Worm (Caenorhabditis elegans) whole organism, L3 larva: ENCODE results near the gene lpr-3.

ENCODE experiments used
- aly-2 ChIP-seq: fragments of 150-350 bp; optimal IDR thresholded peaks from 2 replicates; lab custom pipeline; 2014; ENCODE audit warnings: missing biosample characterization, missing genetic modification characterization
- ama-1 ChIP-seq: fragments of 150-350 bp; optimal IDR thresholded peaks from 2 replicates; lab custom pipeline; 2018
- ceh-28 ChIP-seq: fragments of 150-350 bp; optimal IDR thresholded peaks from 2 replicates; lab custom pipeline; 2014; ENCODE audit warnings: missing biosample characterization, missing genetic modification reagents, missing genetic modification characterization
- ceh-82 ChIP-seq: fragments of 150-350 bp; optimal IDR thresholded peaks from 2 replicates; lab custom pipeline; 2014; ENCODE audit warnings: missing biosample characterization, missing genetic modification characterization
- daf-12 ChIP-seq: fragments of 150-350 bp; optimal IDR thresholded peaks from 2 replicates; lab custom pipeline; 2014; ENCODE audit warnings: missing biosample characterization, missing genetic modification reagents, missing genetic modification characterization
- egl-5 ChIP-seq: fragments of 150-350 bp; optimal IDR thresholded peaks from 2 replicates; lab custom pipeline; 2017; ENCODE audit warnings: missing biosample characterization, missing genetic modification reagents, missing genetic modification characterization, inconsistent platforms
- elt-1 ChIP-seq: fragments of 150-350 bp; optimal IDR thresholded peaks from 2 replicates; lab custom pipeline; 2014; ENCODE audit warnings: missing biosample characterization, missing genetic modification characterization
- elt-2 ChIP-seq: sonication (generic microtip); optimal IDR thresholded peaks from 2 replicates; lab custom pipeline; 2016; ENCODE audit warnings: missing genetic modification reagents, mild to moderate bottlenecking, missing genetic modification characterization, missing compliant biosample characterization
- elt-3 ChIP-seq, 3 experiments: fragments of 150-350 bp in 1 of 3; sonication (generic microtip) in 2 of 3; optimal IDR thresholded peaks; 2 replicates in 2 of 3; 4 replicates in 1 of 3; lab custom pipeline; 2014 to 2017; ENCODE audit warnings: missing biosample characterization in 3 of 3, missing genetic modification characterization in 3 of 3
- eor-1 ChIP-seq, 2 experiments: fragments of 150-350 bp; optimal IDR thresholded peaks; 2 replicates each; lab custom pipeline; 2014 to 2018; ENCODE audit warnings: missing biosample characterization in 2 of 2, missing genetic modification characterization in 2 of 2
- fkh-10 ChIP-seq: sonication (generic microtip); optimal IDR thresholded peaks from 2 replicates; lab custom pipeline; 2017; ENCODE audit warnings: missing biosample characterization, missing genetic modification reagents, missing genetic modification characterization
- fkh-2 ChIP-seq: fragments of 150-350 bp; optimal IDR thresholded peaks from 2 replicates; lab custom pipeline; 2014; ENCODE audit warnings: missing biosample characterization, missing genetic modification reagents, missing genetic modification characterization
- jun-1 ChIP-seq: fragments of 150-350 bp; optimal IDR thresholded peaks from 2 replicates; lab custom pipeline; 2014; ENCODE audit warnings: missing biosample characterization, missing genetic modification reagents, missing genetic modification characterization
- lin-39 ChIP-seq: fragments of 150-350 bp; optimal IDR thresholded peaks from 2 replicates; lab custom pipeline; 2018; ENCODE audit warnings: missing biosample characterization, missing genetic modification reagents, missing genetic modification characterization
- nhr-11 ChIP-seq: fragments of 150-350 bp; optimal IDR thresholded peaks from 2 replicates; lab custom pipeline; 2014; ENCODE audit warnings: missing biosample characterization, missing genetic modification characterization
- nhr-23 ChIP-seq: fragments of 150-350 bp; optimal IDR thresholded peaks from 2 replicates; lab custom pipeline; 2014; ENCODE audit warnings: missing biosample characterization, missing genetic modification reagents, missing genetic modification characterization
- nhr-237 ChIP-seq: fragments of 150-350 bp; optimal IDR thresholded peaks from 2 replicates; lab custom pipeline; 2014; ENCODE audit warnings: missing biosample characterization, missing genetic modification characterization
- nhr-25 ChIP-seq: sonication (generic microtip); optimal IDR thresholded peaks from 2 replicates; lab custom pipeline; 2017; ENCODE audit warnings: missing biosample characterization, missing genetic modification characterization
- nhr-28 ChIP-seq: fragments of 150-350 bp; optimal IDR thresholded peaks from 2 replicates; lab custom pipeline; 2014; ENCODE audit warnings: missing biosample characterization, missing genetic modification characterization
- nhr-43 ChIP-seq: sonication (generic microtip); optimal IDR thresholded peaks from 2 replicates; lab custom pipeline; 2016; ENCODE audit warnings: mild to moderate bottlenecking, missing genetic modification characterization, missing compliant biosample characterization; ENCODE audit not compliant: poor library complexity, severe bottlenecking
- nhr-67 ChIP-seq: fragments of 150-350 bp; optimal IDR thresholded peaks from 2 replicates; lab custom pipeline; 2014; ENCODE audit warnings: missing biosample characterization, missing genetic modification characterization
- nhr-77 ChIP-seq: fragments of 150-350 bp; optimal IDR thresholded peaks from 2 replicates; lab custom pipeline; 2014; ENCODE audit warnings: missing biosample characterization, missing genetic modification characterization
- pha-4 ChIP-seq: fragments of 150-350 bp; optimal IDR thresholded peaks from 2 replicates; lab custom pipeline; 2014; ENCODE audit warnings: missing biosample characterization, missing genetic modification reagents, missing genetic modification characterization
- pqm-1 ChIP-seq: fragments of 150-350 bp; optimal IDR thresholded peaks from 2 replicates; lab custom pipeline; 2017; ENCODE audit warnings: missing biosample characterization, missing genetic modification characterization, inconsistent platforms
- sea-2 ChIP-seq: fragments of 150-350 bp; sonication (generic microtip); optimal IDR thresholded peaks from 4 replicates; lab custom pipeline; 2014; ENCODE audit warnings: missing biosample characterization, missing genetic modification reagents, missing genetic modification characterization
- skn-1 ChIP-seq: fragments of 150-350 bp; optimal IDR thresholded peaks from 2 replicates; lab custom pipeline; 2014; ENCODE audit warnings: missing biosample characterization, missing genetic modification characterization
- unc-39 ChIP-seq: sonication (generic microtip); optimal IDR thresholded peaks from 4 replicates; lab custom pipeline; 2017; ENCODE audit warnings: missing biosample characterization, missing genetic modification characterization
- zag-1 ChIP-seq: fragments of 150-350 bp; optimal IDR thresholded peaks from 2 replicates; lab custom pipeline; 2014; ENCODE audit warnings: missing biosample characterization, missing genetic modification characterization
- ztf-11 ChIP-seq: fragments of 150-350 bp; optimal IDR thresholded peaks from 2 replicates; lab custom pipeline; 2014; ENCODE audit warnings: missing biosample characterization, missing genetic modification characterization
- ztf-4 ChIP-seq: fragments of 150-350 bp; optimal IDR thresholded peaks from 2 replicates; lab custom pipeline; 2014; ENCODE audit warnings: missing biosample characterization, missing genetic modification characterization

Gene lpr-3

DNA sequence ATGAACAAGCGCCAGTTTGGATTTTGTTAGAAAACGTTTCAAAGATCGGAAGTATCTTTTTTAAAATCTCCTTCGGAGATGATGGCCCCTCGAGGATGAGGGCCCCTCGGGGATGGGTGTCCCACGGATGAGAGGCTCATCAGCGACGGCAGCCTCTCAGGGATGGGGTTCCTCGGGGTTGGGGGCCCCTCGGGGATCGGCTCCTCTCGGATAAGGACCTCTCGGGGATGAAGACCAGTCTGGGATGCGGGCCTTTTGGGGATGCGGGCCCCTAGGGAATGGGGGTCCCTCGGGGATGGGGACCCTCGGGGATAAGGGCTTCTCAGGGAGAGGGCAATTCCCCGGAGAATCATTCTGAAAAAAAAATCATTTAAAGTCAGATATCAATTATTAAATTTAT lies 6.9 kb upstream of the lpr-3 start:
- TF ChIP-seq nhr-28 (tag; lab: Kevin White, UChicago) (no peak), elt-2 (tag; lab: Kevin White, UChicago) (no peak), nhr-11 (tag; lab: Kevin White, UChicago) (no peak), zag-1 (tag; lab: Kevin White, UChicago) (no peak), fkh-10 (GFP tag; lab: Kevin White, UChicago) (no peak), jun-1 (no peak), egl-5 (tag; lab: Kevin White, UChicago) (no peak), daf-12 (tag; lab: Kevin White, UChicago) (no peak), eor-1 (tag; optimal IDR thresholded peaks at IDR 0.05; lab: Kevin White, UChicago) (no peak), nhr-67 (tag; lab: Kevin White, UChicago) (no peak), sea-2 (no peak)
- TF ChIP-seq, all 47 proteins: peak for 0

DNA sequence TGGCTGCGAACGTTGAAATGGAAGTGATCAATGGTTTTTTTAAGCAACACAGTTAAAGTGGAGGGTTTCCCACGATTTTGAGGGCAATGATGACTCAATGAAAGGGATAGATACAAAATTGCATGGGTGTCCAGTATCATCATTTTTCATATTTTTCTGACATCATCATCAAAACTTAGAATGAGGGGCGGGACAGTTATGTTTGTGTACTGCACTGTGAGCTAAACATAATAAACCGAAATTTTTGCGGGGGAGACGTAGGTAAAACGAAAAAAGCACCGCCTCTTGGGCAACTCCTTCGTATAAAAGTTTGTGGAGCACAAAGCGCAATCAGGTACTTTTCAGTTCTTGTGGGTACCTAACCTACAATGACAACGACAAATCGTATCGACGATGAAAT lies 3.6 kb upstream of the lpr-3 start, which contains the start of gene C09F12.2:
Gene C09F12.2, plus strand, starts transcription at position 301 of the 400 bp plus-strand sequence.
- TF ChIP-seq nhr-43 (tag; lab: Kevin White, UChicago) (no peak), pqm-1 (tag; lab: Kevin White, UChicago) (no peak), ama-1 (lab: Kevin White, UChicago) (no peak), fkh-10 (GFP tag; lab: Kevin White, UChicago) (no peak), jun-1 (no peak), unc-39 (no peak), daf-12 (tag; lab: Kevin White, UChicago) (no peak)

DNA sequence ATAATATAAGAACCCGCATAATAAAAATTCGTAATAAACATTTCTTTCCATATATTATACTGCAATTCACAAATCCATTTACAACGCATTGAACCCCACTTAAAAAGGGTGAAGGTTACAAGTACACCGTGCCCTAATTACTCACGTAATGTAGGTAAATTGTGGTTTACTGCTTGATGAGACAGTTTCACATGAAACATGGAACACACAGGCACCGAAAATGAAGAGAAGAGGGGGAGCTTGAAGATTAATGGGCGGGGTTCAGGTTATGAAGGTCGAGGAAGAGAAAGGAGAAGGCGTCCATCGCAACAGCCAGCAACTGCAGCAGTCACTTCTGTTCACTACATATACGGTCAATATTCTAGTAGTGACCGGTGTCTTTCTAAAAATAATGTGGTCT lies 2.5 kb downstream of the lpr-3 start, which contains the start of gene lpr-6:
Gene lpr-6, plus strand, starts transcription at position 251 of the 400 bp plus-strand sequence.
- TF ChIP-seq nhr-43 (tag; lab: Kevin White, UChicago) (peak; percentile 86), lin-39 (tag; lab: Kevin White, UChicago) (no peak), nhr-77 (tag; lab: Kevin White, UChicago) (no peak), skn-1 (tag; lab: Kevin White, UChicago) (no peak), egl-5 (tag; lab: Kevin White, UChicago) (no peak), ztf-4 (no peak), ztf-11 (tag; lab: Kevin White, UChicago) (no peak), ama-1 (lab: Kevin White, UChicago) (peak; percentile 11), nhr-25 (tag; lab: Kevin White, UChicago) (peak; percentile 5), elt-3 (tag; optimal IDR thresholded peaks at IDR 0.05; lab: Kevin White, UChicago) (no peak), pha-4 (tag; lab: Kevin White, UChicago) (no peak), nhr-67 (tag; lab: Kevin White, UChicago) (no peak), nhr-23 (tag; lab: Kevin White, UChicago) (peak; percentile 87), eor-1 (tag; optimal IDR thresholded peaks at IDR 0.05; lab: Kevin White, UChicago) (no peak)

DNA sequence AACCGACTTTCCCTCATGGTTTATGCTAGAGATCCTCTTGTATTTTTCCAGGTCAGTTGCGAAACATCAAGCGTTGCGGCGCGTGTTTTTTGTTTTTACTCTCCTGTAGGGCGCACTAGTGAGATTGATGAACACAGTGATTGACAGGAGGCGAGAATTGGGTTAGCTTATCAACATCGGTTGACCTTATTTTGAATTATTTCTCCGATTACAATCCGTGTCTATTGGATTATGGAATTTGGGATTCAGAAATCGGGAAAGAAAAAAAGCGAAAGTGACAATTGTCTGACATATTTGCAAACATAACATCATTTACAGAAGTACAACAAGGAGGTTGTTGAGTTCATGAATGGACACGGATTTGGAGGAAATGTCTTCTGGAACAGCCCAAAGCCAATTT lies 3.7 kb downstream of the lpr-3 start:
- TF ChIP-seq ama-1 (lab: Kevin White, UChicago) (peak; percentile 65), pha-4 (tag; lab: Kevin White, UChicago) (no peak), nhr-43 (tag; lab: Kevin White, UChicago) (peak; percentile 14), elt-3 (tag; optimal IDR thresholded peaks at IDR 0.05; lab: Kevin White, UChicago) (peak in 1 of 3 experiments; percentile 26), pqm-1 (tag; lab: Kevin White, UChicago) (no peak), nhr-23 (tag; lab: Kevin White, UChicago) (peak; percentile 96), aly-2 (tag; lab: Kevin White, UChicago) (no peak), daf-12 (tag; lab: Kevin White, UChicago) (no peak)

DNA sequence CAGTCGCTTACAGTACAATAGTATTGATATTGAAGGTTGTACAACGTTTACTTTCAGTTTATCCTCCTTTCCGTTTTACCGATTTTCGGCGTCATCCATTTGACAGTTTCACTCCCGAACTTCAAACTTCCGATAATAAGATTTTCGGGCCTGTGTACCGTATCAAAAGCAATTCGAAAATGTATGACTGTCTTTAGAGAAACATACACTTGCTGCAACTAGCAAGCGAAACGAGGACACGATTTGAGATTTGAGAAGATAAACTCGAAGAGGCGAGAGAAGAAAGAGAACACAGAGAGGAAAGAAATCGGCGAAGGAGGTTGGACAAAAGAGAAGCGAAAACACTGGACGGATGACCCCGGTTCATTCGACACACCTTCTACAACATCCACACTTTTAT lies 4.7 kb downstream of the lpr-3 start, which contains the start of gene lpr-5:
Gene lpr-5, plus strand, starts transcription at position 220 of the 400 bp plus-strand sequence.
- TF ChIP-seq nhr-77 (tag; lab: Kevin White, UChicago) (no peak), nhr-23 (tag; lab: Kevin White, UChicago) (peak; percentile 82), egl-5 (tag; lab: Kevin White, UChicago) (no peak), nhr-43 (tag; lab: Kevin White, UChicago) (peak; percentile 8), nhr-237 (tag; lab: Kevin White, UChicago) (no peak), fkh-10 (GFP tag; lab: Kevin White, UChicago) (no peak), ceh-28 (tag; lab: Kevin White, UChicago) (no peak), elt-1 (tag; lab: Kevin White, UChicago) (peak; percentile 5), ceh-82 (tag; lab: Kevin White, UChicago) (no peak), ztf-4 (no peak), jun-1 (no peak), fkh-2 (tag; lab: Kevin White, UChicago) (no peak), nhr-25 (tag; lab: Kevin White, UChicago) (peak; percentile 57), lin-39 (tag; lab: Kevin White, UChicago) (no peak)
